Worm (Caenorhabditis elegans) whole organism, midembryonic: Measurements from ENCODE around the gene Y43F8C.16.

ENCODE experiments used
- flt-1 ChIP-seq: fragments of 200-800 bp; sonication (Bioruptor generic); IDR thresholded peaks from 2 replicates; pipeline ENCODE4 v1.3.6; 2022; ENCODE audit warnings: missing genetic modification characterization, missing compliant biosample characterization
- klf-2 ChIP-seq: fragments of 200-800 bp; sonication (Bioruptor generic); conservative IDR thresholded peaks from 2 replicates; pipeline ENCODE4 v1.3.6; 2022; ENCODE audit warnings: missing genetic modification reagents, missing genetic modification characterization, missing compliant biosample characterization

- no peak for TF ChIP-seq klf-2
- no peak for TF ChIP-seq flt-1 (GFP tag; lab: Robert Waterston, UW)
Measured at ce11 chrV:19755260-19755659, 39.9 kb upstream of the Y43F8C.16 start, which contains the start of gene clec-50.
